Worm (Caenorhabditis elegans) whole organism, young adult: ENCODE data around the gene srsx-12.

Source experiments
- K11D2.4 ChIP-seq: fragments of 200-800 bp; sonication (Bioruptor generic); IDR thresholded peaks from 2 replicates; pipeline ENCODE4 v1.3.6; 2022; ENCODE audit warnings: missing genetic modification reagents, missing genetic modification characterization, missing compliant biosample characterization
- hmg-20 ChIP-seq: fragments of 200-800 bp; sonication (Bioruptor generic); IDR thresholded peaks from 2 replicates; pipeline ENCODE4 v1.3.6; 2022; ENCODE audit warnings: missing genetic modification reagents, missing genetic modification characterization, missing compliant biosample characterization
- snpc-4 ChIP-seq, 5 experiments: fragments of 150-350 bp in 1 of 5; sonication (generic microtip) in 4 of 5; optimal IDR thresholded peaks; 2 replicates each; lab custom pipeline; 2014 to 2018; ENCODE audit warnings: missing genetic modification characterization in 5 of 5, missing biosample characterization in 3 of 5, antibody characterized with exemption in 2 of 5, mild to moderate bottlenecking in 2 of 5, missing compliant biosample characterization in 2 of 5, missing genotype in 2 of 5, moderate library complexity in 2 of 5, missing genetic modification reagents in 1 of 5

DNA sequence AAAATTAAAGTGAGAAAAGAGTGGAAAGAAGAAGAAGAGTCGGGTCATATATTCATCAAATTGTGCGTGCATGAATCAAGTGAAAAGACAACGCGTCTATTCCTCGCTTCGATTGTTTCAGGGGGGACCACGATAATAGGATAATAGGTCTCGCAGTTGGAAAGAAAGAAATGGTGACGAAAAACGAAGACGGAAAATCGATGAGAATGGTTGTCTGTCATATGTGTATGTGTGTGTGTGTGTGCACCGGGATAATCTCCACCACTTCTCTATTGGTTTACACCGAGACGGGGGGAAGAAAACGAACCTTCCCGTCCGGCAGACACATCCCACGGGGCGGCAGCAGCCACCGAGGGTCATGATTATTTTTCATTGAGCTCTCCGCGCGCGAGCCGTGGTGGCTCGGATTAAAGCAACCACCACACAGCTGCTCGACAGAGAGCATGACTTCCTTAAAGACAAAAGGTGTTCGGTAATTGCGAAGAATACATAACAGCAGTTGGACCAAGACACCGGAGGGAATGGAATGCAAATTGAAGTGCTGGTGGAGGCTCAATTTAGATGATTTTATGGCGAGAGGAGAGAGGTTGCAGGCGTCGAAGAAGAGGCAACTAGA is 16.6 kb downstream of the srsx-12 start:
- TF ChIP-seq snpc-4 (GFP tag; optimal IDR thresholded peaks at IDR 0.05; lab: Kevin White, UChicago) (no peak), snpc-4 (tag; optimal IDR thresholded peaks at IDR 0.05; lab: Kevin White, UChicago) (no peak), K11D2.4 (no peak), hmg-20 (GFP tag; lab: Robert Waterston, UW) (no peak)
